Worm (Caenorhabditis elegans): ENCODE results near the gene ugt-3.
A peak's percentile ranks its signal among the peaks of the same experiment; 100 is the strongest.

ugt-3 gene

ce11 chrV:12797992-12798391, 2.1 kb downstream of the ugt-3 start, which contains the start of gene ugt-6 (continued):
- TF ChIP-seq ceh-62 (tag; optimal IDR thresholded peaks at IDR 0.05) (no peak), egl-27 (tag; optimal IDR thresholded peaks at IDR 0.05) (no peak), vab-7 (GFP tag; IDR thresholded peaks at IDR 0.05) (no peak)

DNA sequence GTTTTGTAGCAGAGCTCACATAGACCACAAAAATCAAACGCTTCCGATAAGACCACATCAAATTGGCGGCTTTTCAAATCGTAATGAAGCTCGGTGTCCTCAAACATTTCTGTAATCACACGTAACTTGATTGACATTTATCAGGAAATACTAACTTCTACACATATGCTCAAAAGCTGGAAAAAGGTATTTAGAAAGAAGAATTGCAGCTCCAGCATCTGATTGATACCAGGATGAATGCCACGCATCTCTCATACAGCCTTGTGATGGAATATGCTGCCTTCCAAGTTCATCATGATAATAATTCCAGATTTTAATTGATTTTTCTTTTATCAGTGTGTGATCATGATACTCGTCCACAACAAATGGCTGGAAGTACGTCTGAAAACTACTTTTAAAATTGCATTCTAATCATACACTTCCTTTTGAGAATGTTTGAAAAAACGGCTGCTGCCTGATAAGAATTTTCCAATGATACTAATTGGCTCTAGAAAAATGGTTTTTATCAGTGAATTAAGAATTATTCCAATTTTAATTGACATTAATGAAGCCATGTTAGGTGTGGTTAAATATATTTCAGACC, 3.1 kb downstream of the ugt-3 start:
- 0 out of 2 replicates have a peak, but pooled peaks have one; percentile 36 for TF ChIP-seq tra-1 (GFP tag; IDR thresholded peaks at IDR 0.05)
- no peak for TF ChIP-seq tag-97 (GFP tag; IDR thresholded peaks at IDR 0.05)
- no peak for TF ChIP-seq hmg-1.1 (GFP tag; IDR thresholded peaks at IDR 0.05)
- TF ChIP-seq hlh-30 (tag; optimal IDR thresholded peaks at IDR 0.05; ENCODE audit: insufficient read depth): no peak
- TF ChIP-seq dmd-9 (GFP tag; IDR thresholded peaks at IDR 0.05): no peak
- peak; percentile 21 for TF ChIP-seq dve-1 (tag; optimal IDR thresholded peaks at IDR 0.05; ENCODE audit: insufficient read depth)
- peak; percentile 52 for TF ChIP-seq pqm-1 (tag; optimal IDR thresholded peaks at IDR 0.05)
- no peak for TF ChIP-seq fkh-10 (GFP tag; optimal IDR thresholded peaks at IDR 0.05)
- TF ChIP-seq unc-62 (GFP tag; optimal IDR thresholded peaks at IDR 0.05 in 1 of 2): peak in 1 of 2 experiments; percentile 83
- TF ChIP-seq unc-62 (tag; optimal IDR thresholded peaks at IDR 0.05): no peak
- TF ChIP-seq dmd-6 (GFP tag; IDR thresholded peaks at IDR 0.05): peak; percentile 81
- peak; percentile 53 for TF ChIP-seq nhr-48 (tag; optimal IDR thresholded peaks at IDR 0.05)

DNA sequence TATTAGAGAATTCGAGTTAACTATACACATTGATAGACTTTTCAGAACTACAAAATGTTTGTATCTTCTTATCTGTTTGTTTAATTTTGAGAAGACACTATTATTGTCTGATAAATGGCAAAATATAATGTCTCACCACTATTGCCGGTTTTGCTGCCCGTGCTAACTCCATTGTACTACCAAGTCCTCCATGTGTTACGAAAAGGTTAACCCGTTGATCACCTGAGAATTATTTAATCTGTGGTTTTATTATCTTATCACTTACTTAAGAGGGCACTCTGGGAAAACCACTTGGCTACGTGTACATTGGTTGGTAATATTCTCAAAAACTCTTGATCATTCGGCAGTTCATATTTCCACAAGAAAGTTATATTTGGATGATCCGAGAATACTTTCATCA, 4.1 kb downstream of the ugt-3 start:
- TF ChIP-seq dve-1 (tag; optimal IDR thresholded peaks at IDR 0.05; ENCODE audit: insufficient read depth) (peak; percentile 38), nhr-28 (tag; optimal IDR thresholded peaks at IDR 0.05) (peak; percentile 29), madf-9 (GFP tag; conservative IDR thresholded peaks at IDR 0.05) (no peak), hlh-11 (tag; optimal IDR thresholded peaks at IDR 0.05) (peak; percentile 34)

ce11 chrV:12795196-12795595, 4.9 kb downstream of the ugt-3 start, which contains the start of gene ugt-4:
Gene ugt-4, minus strand, starts transcription at chrV:12795336.
- TF ChIP-seq hlh-30 (tag; optimal IDR thresholded peaks at IDR 0.05; ENCODE audit: insufficient read depth) (peak; percentile 65), dve-1 (tag; optimal IDR thresholded peaks at IDR 0.05; ENCODE audit: insufficient read depth) (peak; percentile 67), T26A8.4 (GFP tag; IDR thresholded peaks at IDR 0.05) (no peak), dmd-6 (GFP tag; IDR thresholded peaks at IDR 0.05) (peak; percentile 61; the same call in 1 of the 2 replicates), unc-62 (GFP tag; optimal IDR thresholded peaks at IDR 0.05 in 1 of 2) (peak in 1 of 2 experiments; percentile 80), unc-62 (tag; optimal IDR thresholded peaks at IDR 0.05) (no peak), php-3 (GFP tag; IDR thresholded peaks at IDR 0.05) (0 out of 2 replicates have a peak, but pooled peaks have one; percentile 6), hlh-11 (tag; optimal IDR thresholded peaks at IDR 0.05) (peak; percentile 65), mes-2 (tag; optimal IDR thresholded peaks at IDR 0.05; ENCODE audit: poor library complexity, severe bottlenecking) (no peak), T20F7.1 (GFP tag; optimal IDR thresholded peaks at IDR 0.05) (peak; percentile 52), ctbp-1 (GFP tag; IDR thresholded peaks at IDR 0.05) (no peak), nhr-28 (tag; optimal IDR thresholded peaks at IDR 0.05) (peak; percentile 75), mxl-2 (GFP tag; conservative IDR thresholded peaks at IDR 0.05) (no peak), daf-16 (GFP tag; optimal IDR thresholded peaks at IDR 0.05) (no peak), daf-16 (tag; optimal IDR thresholded peaks at IDR 0.05) (peak; percentile 35), pqm-1 (tag; optimal IDR thresholded peaks at IDR 0.05) (peak; percentile 49), nhr-77 (tag; optimal IDR thresholded peaks at IDR 0.05) (peak; percentile 53)

DNA sequence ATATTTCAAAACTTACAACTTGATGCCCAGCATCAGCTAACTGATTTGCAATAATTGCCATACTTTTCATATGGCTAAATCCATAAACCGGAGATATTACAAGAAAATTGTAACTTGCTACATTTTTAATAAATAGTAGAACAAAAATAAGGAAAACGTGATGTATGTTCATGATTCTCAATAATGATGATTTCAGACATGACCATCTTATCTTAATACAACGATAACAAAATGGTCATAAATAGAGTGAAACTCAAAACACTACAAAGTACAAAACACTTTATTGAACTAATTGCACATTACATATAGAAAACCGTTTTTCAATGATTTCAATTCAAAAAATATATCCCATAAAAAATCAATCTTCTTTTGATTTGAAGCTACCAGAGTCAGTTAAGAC, 7.3 kb downstream of the ugt-3 start, which contains the start of gene ugt-5:
TSS of gene ugt-5 (minus strand) at position 214 of the 400 bp plus-strand sequence.
- TF ChIP-seq hlh-11 (tag; optimal IDR thresholded peaks at IDR 0.05) (peak; percentile 20), dve-1 (tag; optimal IDR thresholded peaks at IDR 0.05; ENCODE audit: insufficient read depth) (peak; percentile 34), daf-12 (tag; optimal IDR thresholded peaks at IDR 0.05) (no peak), arid-1 (GFP tag; conservative IDR thresholded peaks at IDR 0.05) (no peak), fkh-10 (GFP tag; optimal IDR thresholded peaks at IDR 0.05) (no peak), nhr-28 (tag; optimal IDR thresholded peaks at IDR 0.05) (peak; percentile 76), daf-16 (GFP tag; optimal IDR thresholded peaks at IDR 0.05) (no peak), daf-16 (tag; optimal IDR thresholded peaks at IDR 0.05) (peak; percentile 82), hlh-30 (tag; optimal IDR thresholded peaks at IDR 0.05; ENCODE audit: insufficient read depth) (peak; percentile 44), ZK337.2 (GFP tag; IDR thresholded peaks at IDR 0.05) (no peak), pqm-1 (tag; optimal IDR thresholded peaks at IDR 0.05) (peak; percentile 24), nhr-77 (tag; optimal IDR thresholded peaks at IDR 0.05) (peak; percentile 18)

All from whole organism, L4 larva.